Worm (Caenorhabditis elegans) whole organism, L3 larva: ENCODE results near the gene rabs-5.

Experiments
- nhr-11 ChIP-seq: fragments of 150-350 bp; optimal IDR thresholded peaks from 2 replicates; lab custom pipeline; 2014; ENCODE audit warnings: missing biosample characterization, missing genetic modification characterization
- nhr-23 ChIP-seq: fragments of 150-350 bp; optimal IDR thresholded peaks from 2 replicates; lab custom pipeline; 2014; ENCODE audit warnings: missing biosample characterization, missing genetic modification reagents, missing genetic modification characterization

DNA sequence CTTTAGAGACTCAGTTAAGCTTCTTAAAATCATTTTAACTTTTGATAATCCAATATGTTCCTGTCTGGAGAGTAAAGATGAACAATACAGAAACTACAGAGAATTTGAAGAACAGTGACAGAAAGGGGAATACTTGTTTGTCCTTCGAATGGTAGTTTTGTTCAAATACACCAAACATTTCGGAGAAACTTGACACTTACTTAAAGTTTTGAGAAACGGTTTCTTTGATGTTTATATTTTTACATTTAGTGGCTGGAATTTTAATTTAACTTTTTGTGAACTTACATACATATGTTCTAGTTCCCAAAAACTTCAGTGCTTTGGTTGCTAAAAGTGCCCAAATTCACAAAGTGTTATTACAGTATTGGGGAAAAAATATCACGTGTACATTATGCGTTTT lies 49.8 kb upstream of the rabs-5 start, which contains the start of gene B0218.5:
- TF ChIP-seq nhr-11 = no peak
- TF ChIP-seq nhr-23 (tag; lab: Kevin White, UChicago) = no peak
